Fruit fly (Drosophila melanogaster) whole organism, embryonic: ENCODE measurements around the gene CG32225.

Experiments used
- Abd-B ChIP-seq: fragments of 200-800 bp; sonication (Bioruptor generic); optimal IDR thresholded peaks from 2 replicates; lab custom pipeline; 2018; ENCODE audit warnings: missing biosample characterization, mild to moderate bottlenecking, missing genetic modification characterization, moderate library complexity
- Antp ChIP-seq: fragments of 200-800 bp; sonication (Bioruptor generic); optimal IDR thresholded peaks from 3 replicates; lab custom pipeline; 2016; ENCODE audit warnings: missing biosample characterization, missing genetic modification characterization
- Atf3 ChIP-seq: fragments of 200-800 bp; sonication (Bioruptor generic); optimal IDR thresholded peaks from 3 replicates; lab custom pipeline; 2016; ENCODE audit warnings: missing biosample characterization, missing genetic modification characterization
- Bteb2 ChIP-seq: fragments of 200-800 bp; sonication (Bioruptor generic); optimal IDR thresholded peaks from 2 replicates; lab custom pipeline; 2016; ENCODE audit warnings: missing biosample characterization, missing genetic modification characterization
- CG10267 ChIP-seq: fragments of 200-800 bp; sonication (Bioruptor generic); optimal IDR thresholded peaks from 2 replicates; lab custom pipeline; 2018; ENCODE audit warnings: missing biosample characterization, mild to moderate bottlenecking, missing genetic modification characterization, moderate library complexity
- CG11247 ChIP-seq: fragments of 200-800 bp; sonication (Bioruptor generic); IDR thresholded peaks from 2 replicates; pipeline ENCODE4 v1.3.6; 2022; ENCODE audit warnings: missing biosample characterization, missing genetic modification characterization
- CG11504 ChIP-seq: fragments of 200-800 bp; sonication (Bioruptor generic); optimal IDR thresholded peaks from 3 replicates; lab custom pipeline; 2019; ENCODE audit warnings: missing biosample characterization, mild to moderate bottlenecking, missing genetic modification characterization, moderate library complexity
- CG13624 ChIP-seq: fragments of 200-800 bp; sonication (Bioruptor generic); optimal IDR thresholded peaks from 2 replicates; lab custom pipeline; 2016; ENCODE audit warnings: missing biosample characterization, missing genetic modification characterization
- CG14710 ChIP-seq: fragments of 200-800 bp; sonication (Bioruptor generic); optimal IDR thresholded peaks from 3 replicates; lab custom pipeline; 2019; ENCODE audit warnings: missing biosample characterization, mild to moderate bottlenecking, missing genetic modification characterization, moderate library complexity
- CG15514 ChIP-seq: fragments of 200-800 bp; sonication (Bioruptor generic); optimal IDR thresholded peaks from 3 replicates; lab custom pipeline; 2017; ENCODE audit warnings: missing biosample characterization, missing genetic modification characterization, mild to moderate bottlenecking, moderate library complexity, missing genetic modification reagents
- CG1647 ChIP-seq: fragments of 200-800 bp; sonication (Bioruptor generic); optimal IDR thresholded peaks from 3 replicates; lab custom pipeline; 2016; ENCODE audit warnings: missing biosample characterization, missing genetic modification characterization
- CG17612 ChIP-seq: fragments of 200-800 bp; sonication (Bioruptor generic); IDR thresholded peaks from 2 replicates; pipeline ENCODE4 v1.3.6; 2022; ENCODE audit warnings: missing biosample characterization, missing genetic modification characterization
- CG31224 ChIP-seq: fragments of 200-800 bp; sonication (Bioruptor generic); IDR thresholded peaks from 2 replicates; pipeline ENCODE4 v1.3.6; 2022; ENCODE audit warnings: missing biosample characterization, missing genetic modification characterization
- CG3281 ChIP-seq: fragments of 200-800 bp; sonication (Bioruptor generic); optimal IDR thresholded peaks from 3 replicates; lab custom pipeline; 2017; ENCODE audit warnings: missing biosample characterization, mild to moderate bottlenecking, missing genetic modification characterization
- CG33557 ChIP-seq: fragments of 200-800 bp; sonication (Bioruptor generic); optimal IDR thresholded peaks from 2 replicates; lab custom pipeline; 2019; ENCODE audit warnings: missing biosample characterization, mild to moderate bottlenecking, missing genetic modification characterization, moderate library complexity
- CG3726 ChIP-seq: fragments of 200-800 bp; sonication (Bioruptor generic); IDR thresholded peaks from 3 replicates; pipeline ENCODE4, ENCODE4 v1.3.6; 2022; ENCODE audit warnings: missing biosample characterization, missing genetic modification characterization
- CG4730 ChIP-seq: fragments of 200-800 bp; sonication (Bioruptor generic); IDR thresholded peaks from 2 replicates; pipeline ENCODE4 v1.3.6; 2022; ENCODE audit warnings: missing biosample characterization, missing genetic modification characterization
- CG6689 ChIP-seq: fragments of 200-800 bp; sonication (Bioruptor generic); IDR thresholded peaks from 2 replicates; pipeline ENCODE4 v1.3.6; 2022; ENCODE audit warnings: missing biosample characterization, missing genetic modification characterization
- CG7357 ChIP-seq: fragments of 200-800 bp; sonication (Bioruptor generic); IDR thresholded peaks from 3 replicates; pipeline ENCODE4 v1.3.6; 2022; ENCODE audit warnings: missing biosample characterization, missing genetic modification characterization
- HLH4C ChIP-seq: fragments of 200-800 bp; sonication (Bioruptor generic); IDR thresholded peaks from 3 replicates; pipeline ENCODE4 v1.3.6; 2022; ENCODE audit warnings: missing biosample characterization, missing genetic modification characterization; ENCODE audit not compliant: partially characterized antibody
- Hsf ChIP-seq: fragments of 200-800 bp; sonication (Bioruptor generic); optimal IDR thresholded peaks from 3 replicates; lab custom pipeline; 2016; ENCODE audit warnings: missing biosample characterization, missing genetic modification characterization
- Neu2 ChIP-seq: fragments of 200-800 bp; sonication (Bioruptor generic); optimal IDR thresholded peaks from 3 replicates; lab custom pipeline; 2016; ENCODE audit warnings: missing biosample characterization, missing genetic modification characterization, borderline replicate concordance
- Oli ChIP-seq: fragments of 200-800 bp; sonication (Bioruptor generic); optimal IDR thresholded peaks from 2 replicates; lab custom pipeline; 2018; ENCODE audit warnings: missing biosample characterization, mild to moderate bottlenecking, missing genetic modification characterization, moderate library complexity
- Pdp1 ChIP-seq, 2 experiments: fragments of 200-800 bp; sonication (Bioruptor generic); optimal IDR thresholded peaks; 3 replicates each; lab custom pipeline; 2016; ENCODE audit warnings: missing biosample characterization in 2 of 2, missing genetic modification characterization in 2 of 2, mild to moderate bottlenecking in 1 of 2, moderate library complexity in 1 of 2
- Sox102F ChIP-seq: fragments of 200-800 bp; sonication (Bioruptor generic); optimal IDR thresholded peaks from 2 replicates; lab custom pipeline; 2018; ENCODE audit warnings: missing biosample characterization, mild to moderate bottlenecking, missing genetic modification characterization, moderate library complexity
- Xrp1 ChIP-seq: fragments of 200-800 bp; sonication (Bioruptor generic); IDR thresholded peaks from 2 replicates; pipeline ENCODE4 v1.3.6; 2022; ENCODE audit warnings: missing biosample characterization, missing genetic modification characterization
- ato ChIP-seq: fragments of 200-800 bp; sonication (Bioruptor generic); IDR thresholded peaks from 2 replicates; pipeline ENCODE4 v1.3.6; 2022; ENCODE audit warnings: missing biosample characterization, missing genetic modification characterization; ENCODE audit not compliant: partially characterized antibody
- az2 ChIP-seq: fragments of 200-800 bp; sonication (Bioruptor generic); optimal IDR thresholded peaks from 3 replicates; lab custom pipeline; 2016; ENCODE audit warnings: missing biosample characterization, missing genetic modification characterization
- bcd ChIP-seq: fragments of 200-800 bp; sonication (Bioruptor generic); optimal IDR thresholded peaks from 2 replicates; lab custom pipeline; 2017; ENCODE audit warnings: missing biosample characterization, mild to moderate bottlenecking, missing genetic modification characterization
- cato ChIP-seq: fragments of 200-800 bp; sonication (Bioruptor generic); optimal IDR thresholded peaks from 2 replicates; lab custom pipeline; 2016; ENCODE audit warnings: missing biosample characterization, missing genetic modification characterization, borderline replicate concordance
- crc ChIP-seq: fragments of 200-800 bp; sonication (Bioruptor generic); optimal IDR thresholded peaks from 2 replicates; lab custom pipeline; 2016; ENCODE audit warnings: missing biosample characterization, missing genetic modification characterization
- cwo ChIP-seq: fragments of 200-800 bp; sonication (Bioruptor generic); optimal IDR thresholded peaks from 3 replicates; lab custom pipeline; 2017; ENCODE audit warnings: missing biosample characterization, missing genetic modification characterization, mild to moderate bottlenecking, moderate library complexity, missing genetic modification reagents
- ewg ChIP-seq: fragments of 200-800 bp; sonication (Bioruptor generic); optimal IDR thresholded peaks from 3 replicates; lab custom pipeline; 2017; ENCODE audit warnings: mild to moderate bottlenecking, missing biosample characterization, missing genetic modification reagents, missing genetic modification characterization
- eyg ChIP-seq: fragments of 200-800 bp; sonication (Bioruptor generic); optimal IDR thresholded peaks from 3 replicates; lab custom pipeline; 2016; ENCODE audit warnings: missing biosample characterization, missing genetic modification characterization
- hkb ChIP-seq, 2 experiments: fragments of 200-800 bp in 1 of 2; fragments of >200 bp in 1 of 2; sonication (Bioruptor generic) in 1 of 2; IDR thresholded peaks in 1 of 2; optimal IDR thresholded peaks in 1 of 2; 2 replicates each; pipeline versions ENCODE4 v1.3.6 to Lab custom; 2017 to 2022; ENCODE audit warnings: missing biosample characterization in 1 of 2, missing genetic modification characterization in 1 of 2
- jumu ChIP-seq: fragments of 200-800 bp; sonication (Bioruptor generic); optimal IDR thresholded peaks from 3 replicates; lab custom pipeline; 2016; ENCODE audit warnings: missing biosample characterization, missing genetic modification characterization
- kni ChIP-seq: fragments of 200-800 bp; sonication (Bioruptor generic); optimal IDR thresholded peaks from 3 replicates; lab custom pipeline; 2017; ENCODE audit warnings: mild to moderate bottlenecking, missing biosample characterization, missing genetic modification reagents, missing genetic modification characterization
- lmd ChIP-seq: fragments of 200-800 bp; sonication (Bioruptor generic); IDR thresholded peaks from 2 replicates; pipeline ENCODE4 v1.3.6; 2022; ENCODE audit warnings: missing biosample characterization, missing genetic modification characterization
- prd ChIP-seq, 3 experiments: fragments of >200 bp in 2 of 3; fragments of 200-800 bp in 1 of 3; sonication (Bioruptor generic) in 1 of 3; optimal IDR thresholded peaks in 2 of 3; IDR thresholded peaks in 1 of 3; 2 replicates in 2 of 3; 3 replicates in 1 of 3; pipeline versions ENCODE4 v1.3.6 to Lab custom; 2017 to 2022; ENCODE audit warnings: missing biosample characterization in 1 of 3, missing genetic modification characterization in 1 of 3
- row ChIP-seq: fragments of 200-800 bp; sonication (Bioruptor generic); IDR thresholded peaks from 3 replicates; pipeline ENCODE4 v1.3.6; 2022; ENCODE audit warnings: missing biosample characterization, missing genetic modification characterization
- sc ChIP-seq, 3 experiments: fragments of >200 bp in 2 of 3; fragments of 200-800 bp in 1 of 3; sonication (Bioruptor generic) in 1 of 3; optimal IDR thresholded peaks; 2 replicates in 2 of 3; 3 replicates in 1 of 3; lab custom pipeline; 2017; ENCODE audit warnings: mild to moderate bottlenecking in 1 of 3, missing biosample characterization in 1 of 3, missing genetic modification characterization in 1 of 3, missing genetic modification reagents in 1 of 3
- shn ChIP-seq: fragments of 200-800 bp; sonication (Bioruptor generic); optimal IDR thresholded peaks from 3 replicates; lab custom pipeline; 2016; ENCODE audit warnings: missing biosample characterization, missing genetic modification characterization
- sisA ChIP-seq: fragments of 200-800 bp; sonication (Bioruptor generic); IDR thresholded peaks from 2 replicates; pipeline ENCODE4 v1.3.6; 2022; ENCODE audit warnings: missing biosample characterization, missing genetic modification characterization
- sob ChIP-seq: fragments of 200-800 bp; sonication (Bioruptor generic); IDR thresholded peaks from 2 replicates; pipeline ENCODE4 v1.3.6; 2022; ENCODE audit warnings: missing biosample characterization, missing genetic modification characterization
- tgo ChIP-seq: fragments of 200-800 bp; sonication (Bioruptor generic); IDR thresholded peaks from 3 replicates; pipeline ENCODE4 v1.3.6; 2022; ENCODE audit warnings: missing biosample characterization, missing genetic modification characterization
- tna ChIP-seq: fragments of 200-800 bp; sonication (Bioruptor generic); IDR thresholded peaks from 2 replicates; pipeline ENCODE4 v1.3.6; 2022; ENCODE audit warnings: missing biosample characterization, missing genetic modification characterization; ENCODE audit not compliant: partially characterized antibody
- toy ChIP-seq: fragments of 200-800 bp; sonication (Bioruptor generic); IDR thresholded peaks from 2 replicates; pipeline ENCODE4 v1.3.6; 2022; ENCODE audit warnings: missing biosample characterization, missing genetic modification characterization
- z ChIP-seq: fragments of 200-800 bp; sonication (Bioruptor generic); IDR thresholded peaks from 3 replicates; pipeline ENCODE4 v1.3.6; 2022; ENCODE audit warnings: missing biosample characterization, missing genetic modification characterization

The CG32225 gene

DNA sequence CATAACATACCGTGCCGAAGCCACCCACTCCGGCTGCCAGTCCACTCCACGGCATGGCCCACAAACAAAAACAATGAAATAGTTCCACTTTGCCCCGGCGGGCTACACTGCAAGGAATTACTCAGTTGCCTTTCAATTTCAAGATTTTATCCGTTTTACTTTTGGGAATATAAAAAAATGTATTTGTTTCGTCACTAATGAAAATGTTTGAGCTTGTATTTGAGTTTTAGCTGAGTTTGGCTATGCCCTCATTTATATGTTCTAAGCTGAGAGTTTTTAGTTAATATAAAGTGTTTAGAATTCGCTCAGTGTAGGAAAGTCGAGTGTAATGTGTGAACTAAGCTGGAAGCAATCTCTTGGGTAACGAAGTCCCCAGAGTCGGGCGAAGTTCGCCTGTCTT lies 29.5 kb downstream of the CG32225 start (continued):
- TF ChIP-seq Xrp1 (peak; percentile 39; the same call in 1 of the 2 replicates), Hsf (no peak), cwo (GFP tag; lab: Kevin White, UChicago) (peak; percentile 63), Neu2 (GFP tag; lab: Kevin White, UChicago) (no peak), CG14710 (peak; percentile 9), CG3726 (GFP tag; lab: Robert Waterston, UW) (no peak), ewg (GFP tag; lab: Kevin White, UChicago) (peak; percentile 6), toy (GFP tag; lab: Robert Waterston, UW) (no peak), bcd (GFP tag; lab: Kevin White, UChicago) (peak; percentile 37), CG6689 (GFP tag; lab: Robert Waterston, UW) (0 out of 2 replicates have a peak, but pooled peaks have one; percentile 39), Abd-B (GFP tag; lab: Kevin White, UChicago) (no peak), Atf3 (no peak), shn (GFP tag; lab: Kevin White, UChicago) (peak; percentile 1), sob (GFP tag; lab: Robert Waterston, UW) (peak; percentile 54), crc (GFP tag; lab: Kevin White, UChicago) (peak; percentile 28), Oli (tag; lab: Kevin White, UChicago) (peak; percentile 47), CG11504 (tag; lab: Kevin White, UChicago) (peak; percentile 72), row (GFP tag; lab: Robert Waterston, UW) (peak; percentile 65), CG11247 (GFP tag; lab: Robert Waterston, UW) (0 out of 2 replicates have a peak, but pooled peaks have one; percentile 8), eyg (GFP tag; lab: Kevin White, UChicago) (no peak), CG13624 (GFP tag; lab: Kevin White, UChicago) (peak; percentile 33), tgo (GFP tag; lab: Robert Waterston, UW) (peak; percentile 53; the same call in 2 of the 3 replicates), kni (no peak), CG4730 (GFP tag; lab: Robert Waterston, UW) (no peak), CG1647 (GFP tag; lab: Kevin White, UChicago) (no peak), CG7357 (GFP tag; lab: Robert Waterston, UW) (no peak), hkb (optimal IDR thresholded peaks at IDR 0.05; lab: Kevin White, UChicago) (no peak), hkb (GFP tag; IDR thresholded peaks at IDR 0.05; lab: Robert Waterston, UW) (peak; percentile 69; the same call in 1 of the 2 replicates), CG33557 (GFP tag; lab: Kevin White, UChicago) (no peak), z (GFP tag; lab: Robert Waterston, UW) (no peak), Sox102F (GFP tag; lab: Kevin White, UChicago) (peak; percentile 68), ato (GFP tag; lab: Robert Waterston, UW) (no peak), CG31224 (GFP tag; lab: Robert Waterston, UW) (no peak), tna (GFP tag; lab: Robert Waterston, UW) (no peak), CG3281 (GFP tag; lab: Kevin White, UChicago) (peak; percentile 41), CG10267 (tag; lab: Kevin White, UChicago) (peak; percentile 19), az2 (peak; percentile 0), lmd (GFP tag; lab: Robert Waterston, UW) (peak; percentile 41; the same call in 1 of the 2 replicates), prd (optimal IDR thresholded peaks at IDR 0.05; lab: Kevin White, UChicago) (no peak), prd (GFP tag; IDR thresholded peaks at IDR 0.05; lab: Robert Waterston, UW) (peak; percentile 42; the same call in 1 of the 3 replicates), sisA (peak; percentile 41; the same call in 1 of the 2 replicates), CG15514 (peak; percentile 40), Pdp1 (GFP tag; optimal IDR thresholded peaks at IDR 0.05; lab: Kevin White, UChicago) (peak in 1 of 2 experiments; percentile 49), Antp (GFP tag; lab: Kevin White, UChicago) (peak; percentile 36), sc (optimal IDR thresholded peaks at IDR 0.05; lab: Kevin White, UChicago) (no peak), sc (GFP tag; optimal IDR thresholded peaks at IDR 0.05; lab: Kevin White, UChicago) (no peak), jumu (GFP tag; lab: Kevin White, UChicago) (peak; percentile 58), Bteb2 (no peak), CG17612 (GFP tag; lab: Robert Waterston, UW) (no peak), cato (GFP tag; lab: Kevin White, UChicago) (no peak), HLH4C (GFP tag; lab: Robert Waterston, UW) (no peak)
